Worm (Caenorhabditis elegans) whole organism, L1 larva: ENCODE data around the gene ZK622.1.

Experiments used
- aha-1 ChIP-seq: fragments of 150-350 bp; optimal IDR thresholded peaks from 2 replicates; lab custom pipeline; 2014; ENCODE audit warnings: missing biosample characterization, missing genetic modification characterization
- alr-1 ChIP-seq: fragments of 200-800 bp; sonication (Bioruptor generic); optimal IDR thresholded peaks from 2 replicates; lab custom pipeline; 2018; ENCODE audit warnings: borderline replicate concordance, mild to moderate bottlenecking, missing genetic modification characterization, missing compliant biosample characterization
- blmp-1 ChIP-seq: fragments of 150-350 bp; optimal IDR thresholded peaks from 2 replicates; lab custom pipeline; 2014; ENCODE audit warnings: missing biosample characterization, missing genetic modification characterization
- ceh-8 ChIP-seq: fragments of 200-800 bp; sonication (Bioruptor generic); optimal IDR thresholded peaks from 2 replicates; lab custom pipeline; 2018; ENCODE audit warnings: mild to moderate bottlenecking, missing genetic modification characterization, moderate library complexity, missing compliant biosample characterization
- ceh-82 ChIP-seq, 3 experiments: fragments of 150-350 bp in 1 of 3; sonication (generic microtip) in 2 of 3; optimal IDR thresholded peaks; 2 replicates each; lab custom pipeline; 2014 to 2017; ENCODE audit warnings: missing biosample characterization in 3 of 3, missing genetic modification characterization in 3 of 3
- ceh-90 ChIP-seq: sonication (generic microtip); optimal IDR thresholded peaks from 2 replicates; lab custom pipeline; 2016; ENCODE audit warnings: missing genetic modification characterization, missing compliant biosample characterization
- dpl-1 ChIP-seq, 3 experiments: fragments of 150-350 bp in 2 of 3; sonication (generic microtip) in 1 of 3; optimal IDR thresholded peaks; 2 replicates each; lab custom pipeline; 2014 to 2017; ENCODE audit warnings: missing biosample characterization in 3 of 3, missing genetic modification characterization in 3 of 3, missing genetic modification reagents in 3 of 3
- efl-1 ChIP-seq, 4 experiments: fragments of 150-350 bp; optimal IDR thresholded peaks in 3 of 4; peaks in 1 of 4; 1 replicate in 1 of 4; 2 replicates in 3 of 4; lab custom pipeline; 2014; ENCODE audit warnings: missing biosample characterization in 2 of 4, missing genetic modification characterization in 2 of 4, missing genetic modification reagents in 2 of 4
- efl-3 ChIP-seq: fragments of 200-800 bp; sonication (Bioruptor generic); optimal IDR thresholded peaks from 2 replicates; lab custom pipeline; 2018; ENCODE audit warnings: mild to moderate bottlenecking, missing genetic modification characterization, missing compliant biosample characterization
- egl-27 ChIP-seq, 2 experiments: fragments of 150-350 bp in 1 of 2; sonication (generic microtip); optimal IDR thresholded peaks; 3 replicates each; lab custom pipeline; 2017 to 2018; ENCODE audit warnings: missing biosample characterization in 2 of 2, missing genetic modification characterization in 2 of 2, missing genetic modification reagents in 2 of 2
- elt-2 ChIP-seq: sonication (generic microtip); optimal IDR thresholded peaks from 2 replicates; lab custom pipeline; 2016; ENCODE audit warnings: missing genetic modification characterization, mild to moderate bottlenecking, inconsistent platforms, missing compliant biosample characterization, missing genetic modification reagents
- elt-3 ChIP-seq, 6 experiments: fragments of 150-350 bp in 1 of 6; sonication (generic microtip); optimal IDR thresholded peaks; 2 replicates each; lab custom pipeline; 2017 to 2018; ENCODE audit warnings: missing biosample characterization in 6 of 6, missing genetic modification characterization in 6 of 6, inconsistent platforms in 1 of 6
- fkh-10 ChIP-seq: sonication (generic microtip); optimal IDR thresholded peaks from 2 replicates; lab custom pipeline; 2017; ENCODE audit warnings: missing biosample characterization, missing genetic modification reagents, missing genetic modification characterization
- hlh-17 ChIP-seq: fragments of 200-800 bp; sonication (Bioruptor generic); optimal IDR thresholded peaks from 2 replicates; lab custom pipeline; 2018; ENCODE audit warnings: missing genetic modification characterization, mild to moderate bottlenecking, missing compliant biosample characterization, moderate library complexity, borderline replicate concordance
- hlh-4 ChIP-seq: sonication (generic microtip); optimal IDR thresholded peaks from 2 replicates; lab custom pipeline; 2016; ENCODE audit warnings: mild to moderate bottlenecking, missing genetic modification characterization, missing compliant biosample characterization
- lin-13 ChIP-seq: fragments of 150-350 bp; optimal IDR thresholded peaks from 2 replicates; lab custom pipeline; 2014; ENCODE audit warnings: missing biosample characterization, missing genetic modification reagents, missing genetic modification characterization
- lin-14 ChIP-seq: fragments of 200-800 bp; sonication (Bioruptor generic); optimal IDR thresholded peaks from 2 replicates; lab custom pipeline; 2018; ENCODE audit warnings: mild to moderate bottlenecking, missing genetic modification characterization, moderate library complexity, missing compliant biosample characterization
- lin-35 ChIP-seq, 2 experiments: fragments of 150-350 bp; optimal IDR thresholded peaks; 2 replicates each; lab custom pipeline; 2014; ENCODE audit warnings: missing biosample characterization in 2 of 2, missing genetic modification characterization in 2 of 2, missing genetic modification reagents in 2 of 2
- lin-39 ChIP-seq: fragments of 150-350 bp; optimal IDR thresholded peaks from 2 replicates; lab custom pipeline; 2014; ENCODE audit warnings: missing biosample characterization, missing genetic modification reagents, missing genetic modification characterization
- lir-3 ChIP-seq: sonication (generic microtip); optimal IDR thresholded peaks from 2 replicates; lab custom pipeline; 2016; ENCODE audit warnings: mild to moderate bottlenecking, missing genetic modification characterization, moderate library complexity, missing compliant biosample characterization; ENCODE audit not compliant: poor library complexity
- lsy-2 ChIP-seq, 2 experiments: fragments of 150-350 bp; optimal IDR thresholded peaks; 2 replicates each; lab custom pipeline; 2014; ENCODE audit warnings: missing biosample characterization in 2 of 2, missing genetic modification characterization in 2 of 2
- mab-9 ChIP-seq: fragments of 200-800 bp; sonication (Bioruptor generic); IDR thresholded peaks from 2 replicates; pipeline ENCODE4 v1.3.6; 2022; ENCODE audit warnings: missing genetic modification reagents, missing genetic modification characterization, missing compliant biosample characterization
- mdl-1 ChIP-seq, 2 experiments: fragments of 150-350 bp; optimal IDR thresholded peaks; 2 replicates each; lab custom pipeline; 2014 to 2017; ENCODE audit warnings: missing biosample characterization in 2 of 2, missing genetic modification characterization in 2 of 2, inconsistent platforms in 1 of 2
- nhr-11 ChIP-seq: fragments of 150-350 bp; optimal IDR thresholded peaks from 2 replicates; lab custom pipeline; 2014; ENCODE audit warnings: missing biosample characterization, missing genetic modification characterization
- nhr-12 ChIP-seq: sonication (generic microtip); optimal IDR thresholded peaks from 2 replicates; lab custom pipeline; 2017; ENCODE audit warnings: missing biosample characterization, missing genetic modification characterization
- nhr-20 ChIP-seq: sonication (generic microtip); optimal IDR thresholded peaks from 2 replicates; lab custom pipeline; 2016; ENCODE audit warnings: mild to moderate bottlenecking, missing genetic modification characterization, missing compliant biosample characterization
- nhr-237 ChIP-seq: fragments of 150-350 bp; optimal IDR thresholded peaks from 2 replicates; lab custom pipeline; 2014; ENCODE audit warnings: missing biosample characterization, missing genetic modification characterization
- nhr-28 ChIP-seq: fragments of 150-350 bp; optimal IDR thresholded peaks from 2 replicates; lab custom pipeline; 2014; ENCODE audit warnings: missing biosample characterization, missing genetic modification characterization
- nhr-71 ChIP-seq: sonication (generic microtip); optimal IDR thresholded peaks from 2 replicates; lab custom pipeline; 2016; ENCODE audit warnings: mild to moderate bottlenecking, missing genetic modification characterization, moderate library complexity, missing compliant biosample characterization
- nhr-76 ChIP-seq: sonication (generic microtip); optimal IDR thresholded peaks from 2 replicates; lab custom pipeline; 2017; ENCODE audit warnings: missing biosample characterization, missing genetic modification characterization
- nhr-77 ChIP-seq: fragments of 150-350 bp; optimal IDR thresholded peaks from 2 replicates; lab custom pipeline; 2014; ENCODE audit warnings: missing biosample characterization, missing genetic modification characterization
- nhr-85 ChIP-seq: sonication (generic microtip); peaks from one replicate; lab custom pipeline; 2016; ENCODE audit warnings: missing genetic modification characterization, inconsistent platforms, missing compliant biosample characterization
- nhr-90 ChIP-seq: sonication (generic microtip); optimal IDR thresholded peaks from 2 replicates; lab custom pipeline; 2016; ENCODE audit warnings: mild to moderate bottlenecking, missing genetic modification characterization, missing compliant biosample characterization; ENCODE audit not compliant: poor library complexity
- pag-3 ChIP-seq: sonication (generic microtip); optimal IDR thresholded peaks from 2 replicates; lab custom pipeline; 2017; ENCODE audit warnings: missing genetic modification characterization, mild to moderate bottlenecking, missing compliant biosample characterization, antibody characterized with exemption, borderline replicate concordance; ENCODE audit not compliant: insufficient read depth
- pax-3 ChIP-seq: fragments of 200-800 bp; sonication (Bioruptor generic); optimal IDR thresholded peaks from 2 replicates; lab custom pipeline; 2018; ENCODE audit warnings: mild to moderate bottlenecking, missing genetic modification characterization, moderate library complexity, missing compliant biosample characterization
- rnt-1 ChIP-seq: sonication (generic microtip); optimal IDR thresholded peaks from 2 replicates; lab custom pipeline; 2016; ENCODE audit warnings: mild to moderate bottlenecking, missing genetic modification characterization, moderate library complexity, missing compliant biosample characterization
- skn-1 ChIP-seq: fragments of 150-350 bp; optimal IDR thresholded peaks from 2 replicates; lab custom pipeline; 2014; ENCODE audit warnings: missing biosample characterization, missing genetic modification characterization
- snu-23 ChIP-seq: sonication (generic microtip); optimal IDR thresholded peaks from 2 replicates; lab custom pipeline; 2016; ENCODE audit warnings: missing genetic modification characterization, missing compliant biosample characterization
- sox-4 ChIP-seq: sonication (generic microtip); optimal IDR thresholded peaks from 2 replicates; lab custom pipeline; 2016; ENCODE audit warnings: missing genetic modification characterization, missing compliant biosample characterization
- sptf-1 ChIP-seq: fragments of 150-350 bp; optimal IDR thresholded peaks from 2 replicates; lab custom pipeline; 2014; ENCODE audit warnings: missing biosample characterization, missing genetic modification characterization
- tlp-1 ChIP-seq: fragments of 150-350 bp; optimal IDR thresholded peaks from 2 replicates; lab custom pipeline; 2014; ENCODE audit warnings: missing biosample characterization, missing genetic modification characterization
- unc-62 ChIP-seq: fragments of 150-350 bp; optimal IDR thresholded peaks from 2 replicates; lab custom pipeline; 2014; ENCODE audit warnings: missing biosample characterization, missing genetic modification reagents, missing genetic modification characterization
- vab-15 ChIP-seq: sonication (generic microtip); optimal IDR thresholded peaks from 2 replicates; lab custom pipeline; 2017; ENCODE audit warnings: missing genotype, mild to moderate bottlenecking, missing genetic modification characterization, missing compliant biosample characterization
- xbp-1 ChIP-seq: sonication (generic microtip); optimal IDR thresholded peaks from 2 replicates; lab custom pipeline; 2016; ENCODE audit warnings: missing genetic modification characterization, missing compliant biosample characterization
- zip-4 ChIP-seq: fragments of 200-800 bp; sonication (Bioruptor generic); optimal IDR thresholded peaks from 2 replicates; lab custom pipeline; 2018; ENCODE audit warnings: mild to moderate bottlenecking, missing genetic modification characterization, moderate library complexity, missing compliant biosample characterization
- ztf-4 ChIP-seq: fragments of 150-350 bp; optimal IDR thresholded peaks from 2 replicates; lab custom pipeline; 2014; ENCODE audit warnings: missing biosample characterization, missing genetic modification characterization

ZK622.1 gene

ce11 chrII:5321718-5322286, 28.2 kb downstream of the ZK622.1 start (continued):
- TF ChIP-seq alr-1 (tag; lab: Kevin White, UChicago) (no peak), rnt-1 (peak; percentile 2), mdl-1 (tag; optimal IDR thresholded peaks at IDR 0.05; lab: Kevin White, UChicago) (peak in 1 of 2 experiments; percentile 26), dpl-1 (GFP tag; optimal IDR thresholded peaks at IDR 0.05; lab: Kevin White, UChicago) (peak in 2 of 3 experiments; percentile 8 to 15), skn-1 (tag; lab: Kevin White, UChicago) (peak; percentile 39), blmp-1 (tag; lab: Kevin White, UChicago) (peak; percentile 50), nhr-237 (tag; lab: Kevin White, UChicago) (peak; percentile 20), nhr-76 (tag; lab: Kevin White, UChicago) (no peak), xbp-1 (tag; lab: Kevin White, UChicago) (peak; percentile 40), hlh-17 (no peak), vab-15 (tag; lab: Kevin White, UChicago) (peak; percentile 4), nhr-77 (tag; lab: Kevin White, UChicago) (peak; percentile 66), ceh-8 (peak; percentile 60), nhr-28 (tag; lab: Kevin White, UChicago) (no peak), egl-27 (tag; optimal IDR thresholded peaks at IDR 0.05; lab: Kevin White, UChicago) (peak in 1 of 2 experiments; percentile 42), nhr-12 (no peak), nhr-90 (tag; lab: Kevin White, UChicago) (peak; percentile 77), nhr-85 (peak; percentile 100), lin-14 (peak; percentile 88), lin-39 (tag; lab: Kevin White, UChicago) (no peak), lir-3 (tag; lab: Kevin White, UChicago) (no peak), unc-62 (GFP tag; lab: Kevin White, UChicago) (no peak), efl-3 (GFP tag; lab: Kevin White, UChicago) (no peak), elt-3 (tag; optimal IDR thresholded peaks at IDR 0.05; lab: Kevin White, UChicago) (peak in 5 of 6 experiments; percentile 36 to 92 (median 65)), nhr-11 (tag; lab: Kevin White, UChicago) (peak; percentile 4), snu-23 (GFP tag; lab: Kevin White, UChicago) (peak; percentile 76), pax-3 (tag; lab: Kevin White, UChicago) (peak; percentile 36), nhr-20 (tag; lab: Kevin White, UChicago) (peak; percentile 86)

- TF ChIP-seq efl-1 (optimal IDR thresholded peaks at IDR 0.05; lab: Kevin White, UChicago): no peak
- TF ChIP-seq efl-1 (GFP tag; optimal IDR thresholded peaks at IDR 0.05 in 1 of 2; lab: Kevin White, UChicago): peak in 1 of 2 experiments; percentile 47
- peak in 3 of 6 experiments; percentile 1 to 69 (median 39) for TF ChIP-seq elt-3 (tag; optimal IDR thresholded peaks at IDR 0.05; lab: Kevin White, UChicago)
- TF ChIP-seq ztf-4 (tag; lab: Kevin White, UChicago): no peak
- peak; percentile 30 for TF ChIP-seq lin-14
- TF ChIP-seq blmp-1 (tag; lab: Kevin White, UChicago): peak; percentile 61
- TF ChIP-seq nhr-85: peak; percentile 82
Measured at ce11 chrII:5322732-5323326, 29.2 kb downstream of the ZK622.1 start, which contains the start of gene vhp-1. Gene vhp-1 (plus strand): TSS chrII:5323276.

ce11 chrII:5323773-5324172, 30.2 kb downstream of the ZK622.1 start:
- no peak for TF ChIP-seq lir-3 (tag; lab: Kevin White, UChicago)
- peak; percentile 46 for TF ChIP-seq nhr-71 (tag; lab: Kevin White, UChicago)
- TF ChIP-seq unc-62 (GFP tag; lab: Kevin White, UChicago): no peak
- TF ChIP-seq elt-2 (tag; lab: Kevin White, UChicago): peak; percentile 99
- TF ChIP-seq ceh-82 (tag; optimal IDR thresholded peaks at IDR 0.05; lab: Kevin White, UChicago): no peak
- TF ChIP-seq sptf-1 (tag; lab: Kevin White, UChicago): no peak
- no peak for TF ChIP-seq zip-4 (GFP tag; lab: Kevin White, UChicago)
- no peak for TF ChIP-seq hlh-4 (tag; lab: Kevin White, UChicago)
- no peak for TF ChIP-seq efl-3 (GFP tag; lab: Kevin White, UChicago)
- no peak for TF ChIP-seq fkh-10 (GFP tag; lab: Kevin White, UChicago)
- no peak for TF ChIP-seq sox-4 (tag; lab: Kevin White, UChicago)
- TF ChIP-seq tlp-1 (tag; lab: Kevin White, UChicago): no peak
- no peak for TF ChIP-seq pag-3 (tag; lab: Kevin White, UChicago)
- no peak for TF ChIP-seq aha-1 (tag; lab: Kevin White, UChicago)
- no peak for TF ChIP-seq ceh-90 (tag; lab: Kevin White, UChicago)
- no peak for TF ChIP-seq mab-9 (GFP tag; lab: Robert Waterston, UW)
- TF ChIP-seq dpl-1 (GFP tag; optimal IDR thresholded peaks at IDR 0.05; lab: Kevin White, UChicago): no peak
- TF ChIP-seq lsy-2 (tag; optimal IDR thresholded peaks at IDR 0.05; lab: Kevin White, UChicago): peak in 1 of 2 experiments; percentile 21
- no peak for TF ChIP-seq lin-13 (GFP tag; lab: Kevin White, UChicago)
- TF ChIP-seq lin-35 (GFP tag; optimal IDR thresholded peaks at IDR 0.05; lab: Kevin White, UChicago): peak in 1 of 2 experiments; percentile 55
